Worm (Caenorhabditis elegans) whole organism, late embryonic: ENCODE results near the gene scyl-1.

Experiments
- K09A11.1 ChIP-seq: sonication (generic microtip); optimal IDR thresholded peaks from 2 replicates; lab custom pipeline; 2017; ENCODE audit warnings: antibody characterized with exemption, mild to moderate bottlenecking, missing genetic modification characterization, missing compliant biosample characterization; ENCODE audit not compliant: insufficient read depth
- ahr-1 ChIP-seq: sonication (generic microtip); optimal IDR thresholded peaks from 2 replicates; lab custom pipeline; 2016; ENCODE audit warnings: missing genetic modification characterization, missing compliant biosample characterization
- ceh-14 ChIP-seq: sonication (generic microtip); optimal IDR thresholded peaks from 2 replicates; lab custom pipeline; 2016; ENCODE audit warnings: missing genotype, missing genetic modification characterization, missing compliant biosample characterization
- ceh-18 ChIP-seq: sonication (generic microtip); optimal IDR thresholded peaks from 2 replicates; lab custom pipeline; 2016; ENCODE audit warnings: missing genetic modification characterization, missing compliant biosample characterization
- ceh-19 ChIP-seq: fragments of 200-800 bp; sonication (Bioruptor generic); optimal IDR thresholded peaks from 2 replicates; lab custom pipeline; 2018; ENCODE audit warnings: mild to moderate bottlenecking, missing genetic modification characterization, missing compliant biosample characterization
- ceh-24 ChIP-seq: sonication (generic microtip); optimal IDR thresholded peaks from 2 replicates; lab custom pipeline; 2016; ENCODE audit warnings: mild to moderate bottlenecking, missing genetic modification characterization, missing compliant biosample characterization
- ceh-31 ChIP-seq: sonication (generic microtip); optimal IDR thresholded peaks from 2 replicates; lab custom pipeline; 2016; ENCODE audit warnings: missing genetic modification characterization, missing compliant biosample characterization
- ceh-45 ChIP-seq: fragments of 200-800 bp; sonication (Bioruptor generic); IDR thresholded peaks from 2 replicates; pipeline ENCODE4 v1.3.6; 2022; ENCODE audit warnings: missing genetic modification reagents, missing genetic modification characterization, missing compliant biosample characterization
- ceh-9 ChIP-seq: sonication (generic microtip); optimal IDR thresholded peaks from 2 replicates; lab custom pipeline; 2016; ENCODE audit warnings: mild to moderate bottlenecking, missing genetic modification characterization, inconsistent platforms, missing compliant biosample characterization
- che-1 ChIP-seq: sonication (generic microtip); optimal IDR thresholded peaks from 2 replicates; lab custom pipeline; 2016; ENCODE audit warnings: mild to moderate bottlenecking, missing genetic modification characterization, missing compliant biosample characterization
- dve-1 ChIP-seq: sonication (generic microtip); optimal IDR thresholded peaks from 2 replicates; lab custom pipeline; 2017; ENCODE audit warnings: antibody characterized with exemption, mild to moderate bottlenecking, missing genetic modification characterization, missing compliant biosample characterization
- elt-4 ChIP-seq: sonication (generic microtip); optimal IDR thresholded peaks from 2 replicates; lab custom pipeline; 2016; ENCODE audit warnings: missing genetic modification characterization, missing compliant biosample characterization
- ets-4 ChIP-seq: sonication (generic microtip); optimal IDR thresholded peaks from 2 replicates; lab custom pipeline; 2016; ENCODE audit warnings: missing genetic modification characterization, missing compliant biosample characterization
- fkh-10 ChIP-seq: fragments of 150-350 bp; optimal IDR thresholded peaks from 2 replicates; lab custom pipeline; 2014; ENCODE audit warnings: missing biosample characterization, missing genetic modification reagents, missing genetic modification characterization
- fkh-6 ChIP-seq: sonication (generic microtip); optimal IDR thresholded peaks from 2 replicates; lab custom pipeline; 2016; ENCODE audit warnings: missing genetic modification characterization, missing compliant biosample characterization
- gmeb-2 ChIP-seq: sonication (generic microtip); optimal IDR thresholded peaks from 2 replicates; lab custom pipeline; 2016; ENCODE audit warnings: missing genetic modification characterization, inconsistent platforms, missing compliant biosample characterization
- hlh-13 ChIP-seq: fragments of 200-800 bp; sonication (Bioruptor generic); optimal IDR thresholded peaks from 2 replicates; lab custom pipeline; 2018; ENCODE audit warnings: mild to moderate bottlenecking, missing genetic modification characterization, missing compliant biosample characterization
- hlh-30 ChIP-seq: sonication (generic microtip); optimal IDR thresholded peaks from 2 replicates; lab custom pipeline; 2017; ENCODE audit warnings: antibody characterized with exemption, missing genetic modification characterization, missing compliant biosample characterization; ENCODE audit not compliant: insufficient read depth
- madf-2 ChIP-seq: sonication (generic microtip); optimal IDR thresholded peaks from 2 replicates; lab custom pipeline; 2017; ENCODE audit warnings: missing genetic modification characterization, missing compliant biosample characterization
- pag-3 ChIP-seq: sonication (generic microtip); optimal IDR thresholded peaks from 2 replicates; lab custom pipeline; 2016; ENCODE audit warnings: missing compliant biosample characterization, missing genetic modification characterization, borderline replicate concordance
- pat-9 ChIP-seq: fragments of 200-800 bp; sonication (Bioruptor generic); optimal IDR thresholded peaks from 2 replicates; lab custom pipeline; 2018; ENCODE audit warnings: mild to moderate bottlenecking, missing genetic modification characterization, moderate library complexity, missing compliant biosample characterization
- pax-1 ChIP-seq: fragments of 150-350 bp; optimal IDR thresholded peaks from 2 replicates; lab custom pipeline; 2014; ENCODE audit warnings: missing biosample characterization, missing genetic modification characterization
- pha-2 ChIP-seq: sonication (generic microtip); optimal IDR thresholded peaks from 2 replicates; lab custom pipeline; 2017; ENCODE audit warnings: mild to moderate bottlenecking, missing genetic modification characterization, missing compliant biosample characterization
- pha-4 ChIP-seq: fragments of 150-350 bp; optimal IDR thresholded peaks from 2 replicates; lab custom pipeline; 2018; ENCODE audit warnings: missing biosample characterization, missing genetic modification reagents, missing genetic modification characterization
- sdc-2 ChIP-seq: sonication (generic microtip); optimal IDR thresholded peaks from 2 replicates; lab custom pipeline; 2016; ENCODE audit warnings: missing genotype, missing genetic modification characterization, missing compliant biosample characterization
- sox-2 ChIP-seq: fragments of 200-800 bp; sonication (Bioruptor generic); IDR thresholded peaks from 2 replicates; pipeline ENCODE4 v1.3.6; 2022; ENCODE audit warnings: missing genetic modification reagents, missing genetic modification characterization, missing compliant biosample characterization
- sox-4 ChIP-seq: sonication (generic microtip); optimal IDR thresholded peaks from 2 replicates; lab custom pipeline; 2017; ENCODE audit warnings: mild to moderate bottlenecking, missing genetic modification characterization, inconsistent platforms, missing compliant biosample characterization
- syd-9 ChIP-seq: sonication (generic microtip); optimal IDR thresholded peaks from 2 replicates; lab custom pipeline; 2016; ENCODE audit warnings: mild to moderate bottlenecking, missing genetic modification characterization, moderate library complexity, missing compliant biosample characterization
- tbx-7 ChIP-seq: sonication (generic microtip); optimal IDR thresholded peaks from 2 replicates; lab custom pipeline; 2016; ENCODE audit warnings: missing genotype, missing genetic modification characterization, missing compliant biosample characterization
- ttx-3 ChIP-seq: sonication (generic microtip); optimal IDR thresholded peaks from 2 replicates; lab custom pipeline; 2016; ENCODE audit warnings: missing genetic modification reagents, missing genetic modification characterization, missing compliant biosample characterization
- unc-42 ChIP-seq: sonication (generic microtip); optimal IDR thresholded peaks from 2 replicates; lab custom pipeline; 2016; ENCODE audit warnings: missing genotype, missing genetic modification characterization, missing compliant biosample characterization
- ztf-16 ChIP-seq: sonication (generic microtip); optimal IDR thresholded peaks from 2 replicates; lab custom pipeline; 2017; ENCODE audit warnings: missing genetic modification characterization, missing compliant biosample characterization

The scyl-1 gene

DNA sequence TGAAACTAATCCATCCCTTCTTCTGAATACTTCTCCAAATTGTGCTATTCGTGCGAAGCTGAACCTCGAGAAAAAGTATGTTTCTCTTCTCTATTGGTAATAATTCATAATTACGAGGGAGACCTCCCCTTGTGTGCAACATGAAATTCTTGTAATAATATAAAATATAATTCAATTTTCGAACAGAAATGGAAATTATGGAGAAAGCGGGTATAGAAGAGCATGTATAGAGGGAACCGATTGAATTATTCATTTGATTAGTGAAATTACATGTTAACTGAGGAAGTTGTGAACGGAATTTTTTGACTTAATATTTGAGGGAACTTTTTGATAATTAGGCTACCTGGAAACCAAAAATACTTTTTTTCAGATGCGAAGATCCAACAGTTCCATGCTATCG, 12.7 kb downstream of the scyl-1 start:
- TF ChIP-seq pha-4 (tag; lab: Kevin White, UChicago) = no peak
- TF ChIP-seq sox-2 (GFP tag; lab: Robert Waterston, UW) = no peak
- TF ChIP-seq unc-42 (tag; lab: Kevin White, UChicago) = peak; percentile 91
- TF ChIP-seq fkh-6 (tag; lab: Kevin White, UChicago) = no peak
- TF ChIP-seq ceh-9 (tag; lab: Kevin White, UChicago) = no peak

DNA sequence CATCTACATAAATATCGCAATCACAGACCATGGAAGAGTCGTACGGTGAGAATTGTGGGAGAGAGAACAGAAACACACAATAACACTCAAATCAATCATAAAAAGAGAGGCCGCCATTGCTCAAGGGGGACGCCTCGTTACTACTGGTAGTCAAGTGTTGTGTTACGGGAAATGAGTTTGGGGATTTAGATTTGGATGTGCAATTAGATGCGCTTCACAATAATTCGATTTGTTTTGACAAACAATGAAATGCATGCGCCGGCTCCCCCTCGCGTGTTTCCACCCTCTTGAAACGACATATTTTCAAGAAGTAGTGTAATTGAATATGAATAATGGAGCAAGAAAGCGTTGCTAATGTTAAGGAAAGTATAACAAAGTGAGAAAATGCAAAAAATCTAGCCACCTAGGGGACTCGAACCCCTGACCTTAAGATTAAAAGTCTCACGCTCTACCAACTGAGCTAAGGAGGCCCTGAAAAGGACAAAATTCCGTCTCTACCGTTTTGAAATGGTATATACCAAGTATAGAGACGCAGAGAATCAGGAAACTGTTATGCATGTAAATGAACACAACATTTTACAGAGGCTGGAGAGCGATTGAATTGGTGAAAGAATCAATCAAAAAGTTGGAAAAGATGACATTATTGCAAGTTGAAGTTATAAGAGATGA, 14.8 kb downstream of the scyl-1 start:
- TF ChIP-seq unc-42 (tag; lab: Kevin White, UChicago) (peak; percentile 93), ceh-18 (tag; lab: Kevin White, UChicago) (no peak)

DNA sequence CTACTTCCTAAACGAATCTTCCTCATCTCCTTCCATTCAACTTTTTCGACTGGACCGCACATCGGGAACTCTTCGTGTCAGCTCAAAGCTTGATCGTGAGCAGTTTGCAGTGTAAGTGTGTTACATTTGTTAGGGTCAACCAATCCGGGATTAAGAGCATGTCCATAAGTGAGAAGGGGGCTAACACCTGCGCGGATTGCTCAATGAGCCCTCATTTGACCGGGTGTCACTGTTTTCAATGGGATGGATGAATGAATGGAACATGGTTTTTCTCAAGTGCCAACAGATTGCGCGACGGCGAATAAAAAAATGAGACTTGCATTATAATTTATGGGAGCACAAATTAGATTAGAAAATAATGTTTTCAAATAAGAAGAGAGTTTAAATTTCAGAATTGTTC, 16.2 kb downstream of the scyl-1 start:
- TF ChIP-seq hlh-30 (tag; lab: Kevin White, UChicago) = no peak

DNA sequence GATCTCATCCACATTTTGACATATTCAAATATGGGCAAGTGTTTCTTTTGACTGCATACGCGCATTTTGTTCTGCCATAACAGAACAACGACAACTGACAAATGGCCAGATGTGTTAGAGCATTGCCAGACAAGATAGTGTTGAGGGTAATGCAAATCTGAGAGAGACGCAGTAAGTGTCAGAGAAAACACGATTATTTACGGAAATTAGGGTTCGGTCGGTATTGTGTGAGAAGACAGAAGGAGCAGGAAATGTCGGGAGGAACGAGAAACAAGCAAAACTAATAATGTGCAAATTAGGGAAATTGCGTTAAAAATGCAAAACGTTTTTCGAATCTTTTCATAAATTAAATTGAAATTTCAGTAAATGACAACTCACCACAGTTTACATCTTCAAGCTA, 17.0 kb downstream of the scyl-1 start:
- TF ChIP-seq pag-3 (tag; lab: Kevin White, UChicago) (no peak), sox-2 (GFP tag; lab: Robert Waterston, UW) (peak; percentile 8; the same call in 1 of the 2 replicates), unc-42 (tag; lab: Kevin White, UChicago) (peak; percentile 99), ceh-31 (peak; percentile 60), fkh-10 (peak; percentile 64), ceh-14 (tag; lab: Kevin White, UChicago) (no peak), pha-2 (no peak)
- TF ChIP-seq, all 69 proteins: peak for 4

DNA sequence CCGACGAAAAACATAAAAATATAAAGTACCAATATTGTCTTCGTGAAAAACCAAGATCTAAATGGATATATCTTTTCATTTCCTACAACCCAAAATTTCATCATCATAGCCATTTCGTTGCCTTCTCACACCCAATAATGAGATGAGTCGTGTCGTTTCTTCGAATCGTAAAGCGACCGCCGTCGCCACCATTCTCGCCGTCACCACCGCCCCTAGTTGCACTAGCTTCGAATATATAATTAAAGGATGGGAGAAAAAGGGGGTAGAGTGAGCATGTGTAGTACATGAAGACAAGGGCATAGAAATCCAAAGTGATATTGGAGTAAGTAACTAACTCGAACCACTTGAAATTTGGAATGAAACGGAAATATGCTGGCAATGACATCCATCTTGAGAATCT, 19.3 kb downstream of the scyl-1 start:
- TF ChIP-seq syd-9 (no peak), unc-42 (tag; lab: Kevin White, UChicago) (peak; percentile 70), ceh-19 (GFP tag; lab: Kevin White, UChicago) (no peak), madf-2 (tag; lab: Kevin White, UChicago) (no peak), K09A11.1 (tag; lab: Kevin White, UChicago) (no peak), ceh-14 (tag; lab: Kevin White, UChicago) (peak; percentile 8), che-1 (tag; lab: Kevin White, UChicago) (no peak), tbx-7 (tag; lab: Kevin White, UChicago) (no peak), ahr-1 (tag; lab: Kevin White, UChicago) (no peak), ceh-31 (peak; percentile 35), elt-4 (tag; lab: Kevin White, UChicago) (no peak), ttx-3 (tag; lab: Kevin White, UChicago) (no peak), pat-9 (tag; lab: Kevin White, UChicago) (no peak), sdc-2 (tag; lab: Kevin White, UChicago) (no peak), gmeb-2 (no peak)
- TF ChIP-seq, all 69 proteins: peak for 3

DNA sequence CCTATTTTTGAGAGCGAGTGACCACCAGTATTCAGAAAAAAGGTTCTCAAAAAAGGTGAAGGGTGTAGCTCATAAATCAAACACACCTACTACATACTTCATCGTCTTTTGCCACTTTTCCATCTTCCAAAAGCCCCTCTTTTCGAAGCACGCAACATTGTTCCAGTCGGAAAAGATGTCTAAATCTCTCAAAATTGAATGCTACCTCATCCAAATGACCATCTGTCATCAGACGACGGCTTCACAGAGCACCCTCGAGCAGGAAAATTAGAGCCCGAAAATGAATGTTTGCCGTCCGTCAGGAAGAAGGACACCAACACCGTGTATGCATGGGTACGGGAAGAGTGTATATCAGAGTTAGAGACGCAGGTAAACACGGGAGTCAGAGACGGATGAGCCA, 20.0 kb downstream of the scyl-1 start:
- no peak for TF ChIP-seq hlh-13 (GFP tag; lab: Kevin White, UChicago)
- TF ChIP-seq madf-2 (tag; lab: Kevin White, UChicago) = no peak
- no peak for TF ChIP-seq pax-1 (tag; lab: Kevin White, UChicago)
- TF ChIP-seq sox-4 (tag; lab: Kevin White, UChicago) = no peak
- TF ChIP-seq ets-4 (tag; lab: Kevin White, UChicago) = no peak
- TF ChIP-seq ceh-45 (GFP tag; lab: Robert Waterston, UW) = no peak
- no peak for TF ChIP-seq dve-1 (tag; lab: Kevin White, UChicago)
- TF ChIP-seq fkh-10 = no peak
- TF ChIP-seq ceh-9 (tag; lab: Kevin White, UChicago) = no peak
- TF ChIP-seq ztf-16 (tag; lab: Kevin White, UChicago) = no peak
- TF ChIP-seq pha-4 (tag; lab: Kevin White, UChicago) = no peak
- TF ChIP-seq ceh-24 (tag; lab: Kevin White, UChicago) = no peak
